Worm (Caenorhabditis elegans) whole organism, young adult: ENCODE results near the gene bkip-1.

Experiments used
- B0019.2 ChIP-seq: fragments of 200-800 bp; sonication (Bioruptor generic); conservative IDR thresholded peaks from 2 replicates; pipeline ENCODE4 v1.3.6; 2022; ENCODE audit warnings: missing genetic modification reagents, missing genetic modification characterization, missing compliant biosample characterization
- D2030.7 ChIP-seq: fragments of 200-800 bp; sonication (Bioruptor generic); IDR thresholded peaks from 2 replicates; pipeline ENCODE4 v1.3.6; 2022; ENCODE audit warnings: missing genetic modification reagents, missing genetic modification characterization, missing compliant biosample characterization
- F33H1.4 ChIP-seq: fragments of 200-800 bp; sonication (Bioruptor generic); IDR thresholded peaks from 2 replicates; pipeline ENCODE4 v1.3.6; 2022; ENCODE audit warnings: missing genetic modification reagents, missing genetic modification characterization, missing compliant biosample characterization
- F37B4.10 ChIP-seq: fragments of 200-800 bp; sonication (Bioruptor generic); IDR thresholded peaks from 2 replicates; pipeline ENCODE4 v1.3.6; 2022; ENCODE audit warnings: missing genetic modification characterization, missing compliant biosample characterization
- F55B11.4 ChIP-seq: sonication (generic microtip); optimal IDR thresholded peaks from 2 replicates; lab custom pipeline; 2016; ENCODE audit warnings: missing compliant biosample characterization, missing genetic modification characterization, borderline replicate concordance; ENCODE audit not compliant: insufficient read depth
- F57A8.1 ChIP-seq: fragments of 200-800 bp; sonication (Bioruptor generic); optimal IDR thresholded peaks from 2 replicates; lab custom pipeline; 2018; ENCODE audit warnings: mild to moderate bottlenecking, missing genetic modification characterization, moderate library complexity, missing compliant biosample characterization
- Y56A3A.18 ChIP-seq: fragments of 200-800 bp; sonication (Bioruptor generic); IDR thresholded peaks from 2 replicates; pipeline ENCODE4 v1.3.6; 2022; ENCODE audit warnings: missing genetic modification reagents, missing genetic modification characterization, missing compliant biosample characterization
- akir-1 ChIP-seq: fragments of 200-800 bp; sonication (Bioruptor generic); optimal IDR thresholded peaks from 2 replicates; lab custom pipeline; 2018; ENCODE audit warnings: mild to moderate bottlenecking, missing genetic modification characterization, moderate library complexity, missing compliant biosample characterization
- athp-1 ChIP-seq: sonication (generic microtip); optimal IDR thresholded peaks from 2 replicates; lab custom pipeline; 2017; ENCODE audit warnings: mild to moderate bottlenecking, missing genetic modification characterization, missing compliant biosample characterization
- attf-3 ChIP-seq: fragments of 200-800 bp; sonication (Bioruptor generic); conservative IDR thresholded peaks from 2 replicates; pipeline ENCODE4 v1.3.6; 2022; ENCODE audit warnings: missing genetic modification reagents, missing genetic modification characterization, missing compliant biosample characterization
- attf-6 ChIP-seq: fragments of 200-800 bp; sonication (Bioruptor generic); IDR thresholded peaks from 2 replicates; pipeline ENCODE4 v1.3.6; 2022; ENCODE audit warnings: missing genetic modification reagents, missing genetic modification characterization, missing compliant biosample characterization
- ccch-3 ChIP-seq: fragments of 200-800 bp; sonication (Bioruptor generic); optimal IDR thresholded peaks from 2 replicates; lab custom pipeline; 2018; ENCODE audit warnings: mild to moderate bottlenecking, missing genetic modification characterization, missing compliant biosample characterization
- ceh-40 ChIP-seq: fragments of 200-800 bp; sonication (Bioruptor generic); IDR thresholded peaks from 2 replicates; pipeline ENCODE4 v1.3.6; 2022; ENCODE audit warnings: missing genetic modification characterization, missing compliant biosample characterization
- ceh-58 ChIP-seq: fragments of 200-800 bp; sonication (Bioruptor generic); IDR thresholded peaks from 2 replicates; pipeline ENCODE4 v1.3.6; 2022; ENCODE audit warnings: missing genetic modification characterization, missing compliant biosample characterization
- dpff-1 ChIP-seq: sonication (generic microtip); optimal IDR thresholded peaks from 2 replicates; lab custom pipeline; 2017; ENCODE audit warnings: mild to moderate bottlenecking, missing genetic modification characterization, missing compliant biosample characterization
- dpl-1 ChIP-seq: fragments of 150-350 bp; optimal IDR thresholded peaks from 2 replicates; lab custom pipeline; 2014; ENCODE audit warnings: missing biosample characterization, missing genetic modification reagents, missing genetic modification characterization
- egrh-3 ChIP-seq: fragments of 200-800 bp; sonication (Bioruptor generic); IDR thresholded peaks from 2 replicates; pipeline ENCODE4 v1.3.6; 2022; ENCODE audit warnings: missing genetic modification reagents, missing genetic modification characterization, missing compliant biosample characterization
- fkh-3 ChIP-seq: sonication (generic microtip); optimal IDR thresholded peaks from 2 replicates; lab custom pipeline; 2016; ENCODE audit warnings: mild to moderate bottlenecking, missing genetic modification characterization, missing compliant biosample characterization
- lin-26 ChIP-seq: fragments of 200-800 bp; sonication (Bioruptor generic); IDR thresholded peaks from 2 replicates; pipeline ENCODE4 v1.3.6; 2022; ENCODE audit warnings: missing genetic modification reagents, missing genetic modification characterization, missing compliant biosample characterization
- lir-1 ChIP-seq: fragments of 200-800 bp; sonication (Bioruptor generic); conservative IDR thresholded peaks from 2 replicates; pipeline ENCODE4 v1.3.6; 2022; ENCODE audit warnings: missing genetic modification reagents, missing genetic modification characterization, missing compliant biosample characterization
- madf-3 ChIP-seq: fragments of 200-800 bp; sonication (Bioruptor generic); IDR thresholded peaks from 2 replicates; pipeline ENCODE4 v1.3.6; 2022; ENCODE audit warnings: missing genetic modification reagents, missing genetic modification characterization, missing compliant biosample characterization
- madf-6 ChIP-seq: fragments of 200-800 bp; sonication (Bioruptor generic); IDR thresholded peaks from 2 replicates; pipeline ENCODE4 v1.3.6; 2022; ENCODE audit warnings: missing genetic modification reagents, missing genetic modification characterization, missing compliant biosample characterization
- madf-8 ChIP-seq: fragments of 200-800 bp; sonication (Bioruptor generic); conservative IDR thresholded peaks from 2 replicates; pipeline ENCODE4 v1.3.6; 2022; ENCODE audit warnings: missing genetic modification reagents, missing genetic modification characterization, missing compliant biosample characterization
- mcd-1 ChIP-seq: fragments of 200-800 bp; sonication (Bioruptor generic); IDR thresholded peaks from 2 replicates; pipeline ENCODE4 v1.3.6; 2022; ENCODE audit warnings: missing genetic modification reagents, missing genetic modification characterization, missing compliant biosample characterization
- nfya-2 ChIP-seq: fragments of 200-800 bp; sonication (Bioruptor generic); IDR thresholded peaks from 2 replicates; pipeline ENCODE4 v1.3.6; 2022; ENCODE audit warnings: missing genetic modification reagents, missing genetic modification characterization, missing compliant biosample characterization
- nfyb-1 ChIP-seq: fragments of 200-800 bp; sonication (Bioruptor generic); IDR thresholded peaks from 2 replicates; pipeline ENCODE4 v1.3.6; 2022; ENCODE audit warnings: missing genetic modification reagents, missing genetic modification characterization, missing compliant biosample characterization
- nhr-120 ChIP-seq: fragments of 200-800 bp; sonication (Bioruptor generic); IDR thresholded peaks from 2 replicates; pipeline ENCODE4 v1.3.6; 2022; ENCODE audit warnings: missing genetic modification characterization, missing compliant biosample characterization
- nhr-179 ChIP-seq: sonication (generic microtip); optimal IDR thresholded peaks from 2 replicates; lab custom pipeline; 2016; ENCODE audit warnings: mild to moderate bottlenecking, missing genetic modification characterization, missing compliant biosample characterization
- nhr-27 ChIP-seq: fragments of 200-800 bp; sonication (Bioruptor generic); optimal IDR thresholded peaks from 2 replicates; lab custom pipeline; 2018; ENCODE audit warnings: mild to moderate bottlenecking, missing genetic modification characterization, moderate library complexity, missing compliant biosample characterization
- nhr-90 ChIP-seq: sonication (generic microtip); optimal IDR thresholded peaks from 2 replicates; lab custom pipeline; 2016; ENCODE audit warnings: missing genotype, mild to moderate bottlenecking, missing genetic modification characterization, missing compliant biosample characterization
- rcor-1 ChIP-seq: fragments of 200-800 bp; sonication (Bioruptor generic); IDR thresholded peaks from 2 replicates; pipeline ENCODE4 v1.3.6; 2022; ENCODE audit warnings: missing genetic modification reagents, missing genetic modification characterization, missing compliant biosample characterization
- snpc-1.3 ChIP-seq: sonication (generic microtip); optimal IDR thresholded peaks from 2 replicates; lab custom pipeline; 2017; ENCODE audit warnings: missing genetic modification characterization, mild to moderate bottlenecking, missing compliant biosample characterization, antibody characterized with exemption, moderate library complexity, missing genotype, missing genetic modification reagents; ENCODE audit not compliant: insufficient read depth
- snpc-3.4 ChIP-seq: sonication (generic microtip); optimal IDR thresholded peaks from 2 replicates; lab custom pipeline; 2017; ENCODE audit warnings: missing genetic modification characterization, mild to moderate bottlenecking, missing compliant biosample characterization, antibody characterized with exemption, moderate library complexity, missing genotype, missing genetic modification reagents
- sptf-2 ChIP-seq: fragments of 200-800 bp; sonication (Bioruptor generic); optimal IDR thresholded peaks from 2 replicates; lab custom pipeline; 2018; ENCODE audit warnings: mild to moderate bottlenecking, missing genetic modification characterization, missing compliant biosample characterization
- tbx-9 ChIP-seq: sonication (generic microtip); optimal IDR thresholded peaks from 2 replicates; lab custom pipeline; 2016; ENCODE audit warnings: borderline replicate concordance, missing genetic modification characterization, inconsistent platforms, missing compliant biosample characterization
- zfh-2 ChIP-seq: fragments of 200-800 bp; sonication (Bioruptor generic); conservative IDR thresholded peaks from 2 replicates; pipeline ENCODE4 v1.3.6; 2022; ENCODE audit warnings: missing genetic modification reagents, missing genetic modification characterization, missing compliant biosample characterization
- zim-3 ChIP-seq: sonication (generic microtip); optimal IDR thresholded peaks from 2 replicates; lab custom pipeline; 2017; ENCODE audit warnings: mild to moderate bottlenecking, missing genetic modification characterization, moderate library complexity, missing compliant biosample characterization
- ztf-25 ChIP-seq: fragments of 200-800 bp; sonication (Bioruptor generic); IDR thresholded peaks from 2 replicates; pipeline ENCODE4 v1.3.6; 2022; ENCODE audit warnings: missing genetic modification reagents, missing genetic modification characterization, missing compliant biosample characterization

Gene bkip-1

ce11 chrII:14065486-14065885 is 35.6 kb upstream of the bkip-1 start:
- TF ChIP-seq lin-26 (GFP tag; lab: Robert Waterston, UW) (0 out of 2 replicates have a peak, but pooled peaks have one; percentile 39), F37B4.10 (GFP tag; lab: Robert Waterston, UW) (no peak), madf-6 (peak; percentile 31; the same call in 1 of the 2 replicates), F57A8.1 (GFP tag; lab: Kevin White, UChicago) (no peak), mcd-1 (GFP tag; lab: Robert Waterston, UW) (0 out of 2 replicates have a peak, but pooled peaks have one; percentile 15), egrh-3 (GFP tag; lab: Robert Waterston, UW) (peak; percentile 69; the same call in 1 of the 2 replicates), zfh-2 (peak; percentile 88)

ce11 chrII:14068607-14069006 is 32.5 kb upstream of the bkip-1 start, which contains the start of gene xrn-1:
Gene xrn-1, plus strand, starts transcription at chrII:14068907.
- no peak for TF ChIP-seq F55B11.4 (tag; lab: Kevin White, UChicago)
- no peak for TF ChIP-seq tbx-9
- no peak for TF ChIP-seq zim-3 (tag; lab: Kevin White, UChicago)
- TF ChIP-seq madf-3 (GFP tag; lab: Robert Waterston, UW) = no peak
- no peak for TF ChIP-seq nhr-120 (GFP tag; lab: Robert Waterston, UW)
- no peak for TF ChIP-seq akir-1
- TF ChIP-seq ceh-58 (GFP tag; lab: Robert Waterston, UW) = no peak
- no peak for TF ChIP-seq attf-3 (GFP tag; lab: Robert Waterston, UW)

DNA sequence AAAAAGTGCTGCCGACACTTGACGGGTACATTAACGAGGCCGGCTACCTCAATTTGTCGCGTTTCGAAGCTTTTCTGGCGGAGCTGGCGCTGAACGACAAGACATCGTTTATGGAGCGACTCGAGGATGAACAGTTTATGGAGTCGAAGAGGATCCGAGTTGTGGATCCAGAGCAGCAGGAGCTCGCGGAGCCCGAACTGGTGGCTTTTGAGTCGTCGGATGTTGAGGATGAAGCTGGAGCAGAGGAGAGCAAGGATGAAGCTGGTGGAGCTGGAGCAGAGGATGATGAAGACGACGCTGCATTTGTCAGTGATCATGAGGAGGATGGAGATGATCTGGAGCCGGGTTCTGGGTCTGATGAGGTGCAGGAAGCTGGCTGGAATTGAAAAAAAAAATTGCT is 26.2 kb upstream of the bkip-1 start:
- TF ChIP-seq B0019.2 (GFP tag; lab: Robert Waterston, UW) (no peak), zfh-2 (peak; percentile 82), sptf-2 (no peak), egrh-3 (GFP tag; lab: Robert Waterston, UW) (peak; percentile 56)

DNA sequence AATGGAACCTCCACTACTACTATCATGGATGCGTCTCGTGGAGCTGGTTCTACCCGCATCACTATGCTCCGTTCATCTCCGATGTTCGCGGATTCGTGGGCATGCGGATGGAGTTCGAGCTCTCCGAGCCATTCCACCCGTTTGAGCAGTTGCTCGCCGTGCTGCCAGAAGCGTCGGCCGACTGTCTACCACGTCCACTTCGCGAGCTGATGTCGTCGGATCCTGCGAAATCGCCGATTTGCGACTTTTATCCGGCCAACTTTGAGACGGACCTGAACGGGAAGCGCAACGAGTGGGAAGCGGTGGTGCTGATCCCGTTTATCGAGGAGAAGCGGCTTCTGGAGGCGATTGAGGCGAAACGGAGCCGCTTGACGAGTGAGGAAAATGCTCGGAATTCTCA is 23.2 kb upstream of the bkip-1 start:
- TF ChIP-seq egrh-3 (GFP tag; lab: Robert Waterston, UW) (peak; percentile 61; the same call in 1 of the 2 replicates), attf-6 (GFP tag; lab: Robert Waterston, UW) (no peak), zfh-2 (peak; percentile 83)
- TF ChIP-seq, all 124 proteins: peak for 2

- TF ChIP-seq D2030.7 (GFP tag; lab: Robert Waterston, UW) (no peak), rcor-1 (no peak), egrh-3 (GFP tag; lab: Robert Waterston, UW) (peak; percentile 93), F33H1.4 (GFP tag; lab: Robert Waterston, UW) (no peak), zfh-2 (peak; percentile 87), mcd-1 (GFP tag; lab: Robert Waterston, UW) (0 out of 2 replicates have a peak, but pooled peaks have one; percentile 7), ztf-25 (GFP tag; lab: Robert Waterston, UW) (no peak), dpff-1 (tag; lab: Kevin White, UChicago) (no peak), sptf-2 (no peak)
These were observed 14.1 kb upstream of the bkip-1 start for ce11 chrII:14086931-14087330.

DNA sequence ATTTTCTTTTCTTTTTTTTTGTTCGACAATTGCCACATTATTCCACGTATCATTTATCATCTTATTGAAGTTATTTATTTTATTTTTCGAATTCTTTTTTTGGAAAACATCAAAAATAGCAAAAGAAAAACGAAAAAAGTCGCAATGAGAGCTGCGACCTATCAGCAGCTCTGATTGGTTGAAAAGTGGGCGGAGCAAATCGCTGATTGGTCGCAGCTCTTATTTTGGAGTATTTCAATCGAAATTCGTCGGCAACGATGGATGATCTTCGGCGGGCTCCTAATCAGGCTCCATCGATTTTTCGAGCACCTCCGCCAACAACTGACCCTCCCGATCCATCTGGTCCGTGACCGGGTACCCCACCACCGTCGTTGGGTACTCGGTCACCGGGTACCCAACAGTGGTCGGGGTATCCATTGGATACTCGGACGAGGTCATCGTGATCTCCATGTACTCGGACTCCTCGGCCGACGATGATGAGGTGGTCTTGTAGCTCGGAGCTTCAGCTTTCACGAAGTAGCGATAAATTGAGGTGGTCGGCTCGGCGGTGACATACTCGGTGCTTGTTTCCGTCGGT is 11.2 kb upstream of the bkip-1 start:
- TF ChIP-seq Y56A3A.18 (GFP tag; lab: Robert Waterston, UW) (no peak), nhr-90 (tag; lab: Kevin White, UChicago) (no peak), snpc-1.3 (tag; lab: Kevin White, UChicago) (no peak), mcd-1 (GFP tag; lab: Robert Waterston, UW) (0 out of 2 replicates have a peak, but pooled peaks have one; percentile 11), athp-1 (no peak), nhr-27 (tag; lab: Kevin White, UChicago) (no peak), ccch-3 (GFP tag; lab: Kevin White, UChicago) (no peak), nfya-2 (peak; percentile 62; the same call in 1 of the 2 replicates), nhr-179 (tag; lab: Kevin White, UChicago) (no peak), egrh-3 (GFP tag; lab: Robert Waterston, UW) (peak; percentile 40; the same call in 1 of the 2 replicates), nfyb-1 (GFP tag; lab: Robert Waterston, UW) (peak; percentile 94), lin-26 (GFP tag; lab: Robert Waterston, UW) (no peak), snpc-3.4 (no peak), dpl-1 (GFP tag; lab: Kevin White, UChicago) (no peak), fkh-3 (tag; lab: Kevin White, UChicago) (no peak), ceh-40 (no peak), lir-1 (GFP tag; lab: Robert Waterston, UW) (no peak), madf-8 (GFP tag; lab: Robert Waterston, UW) (no peak)
